Worm (Caenorhabditis elegans): Measurements from ENCODE around the gene Y116A8C.3.

ce11 chrIV:16917831-16918429 is 2.1 kb downstream of the Y116A8C.3 start, which contains the start of the genes Y116A8C.469 and Y116A8C.468:
- TF ChIP-seq him-1 (tag; optimal IDR thresholded peaks at IDR 0.05) (no peak), nfya-1 (tag; optimal IDR thresholded peaks at IDR 0.05; ENCODE audit: borderline replicate concordance, insufficient read depth) (no peak), nfya-2 (GFP tag; IDR thresholded peaks at IDR 0.05) (no peak), F55B11.4 (tag; optimal IDR thresholded peaks at IDR 0.05; ENCODE audit: borderline replicate concordance, insufficient read depth) (no peak), egl-18 (GFP tag; IDR thresholded peaks at IDR 0.05) (no peak), pha-4 (tag; optimal IDR thresholded peaks at IDR 0.05) (no peak), tlf-1 (GFP tag; optimal IDR thresholded peaks at IDR 0.05) (no peak), snpc-1.3 (tag; optimal IDR thresholded peaks at IDR 0.05; ENCODE audit: insufficient read depth) (no peak), cebp-1 (GFP tag; IDR thresholded peaks at IDR 0.05) (no peak), cebp-1 (tag; optimal IDR thresholded peaks at IDR 0.05) (no peak), K12H6.12 (tag; optimal IDR thresholded peaks at IDR 0.05) (no peak), unc-62 (GFP tag; optimal IDR thresholded peaks at IDR 0.05) (no peak), hrde-1 (tag; optimal IDR thresholded peaks at IDR 0.05; ENCODE audit: borderline replicate concordance) (no peak)

Measured in whole organism, young adult.